Fruit fly (Drosophila melanogaster) whole organism, embryonic: ENCODE measurements around the gene yellow-e2.

Experiments used
- Antp ChIP-seq: fragments of 200-800 bp; sonication (Bioruptor generic); optimal IDR thresholded peaks from 3 replicates; lab custom pipeline; 2016; ENCODE audit warnings: missing biosample characterization, missing genetic modification characterization
- CG10654 ChIP-seq: fragments of 200-800 bp; sonication (Bioruptor generic); optimal IDR thresholded peaks from 2 replicates; lab custom pipeline; 2016; ENCODE audit warnings: missing biosample characterization, missing genetic modification characterization
- CG12219 ChIP-seq: fragments of 200-800 bp; sonication (Bioruptor generic); optimal IDR thresholded peaks from 3 replicates; lab custom pipeline; 2018; ENCODE audit warnings: missing biosample characterization, mild to moderate bottlenecking, missing genetic modification characterization
- CG14710 ChIP-seq: fragments of 200-800 bp; sonication (Bioruptor generic); optimal IDR thresholded peaks from 3 replicates; lab custom pipeline; 2019; ENCODE audit warnings: missing biosample characterization, mild to moderate bottlenecking, missing genetic modification characterization, moderate library complexity
- CG16863 ChIP-seq: fragments of 200-800 bp; sonication (Bioruptor generic); optimal IDR thresholded peaks from 3 replicates; lab custom pipeline; 2016; ENCODE audit warnings: missing biosample characterization, missing genetic modification characterization
- CG17359 ChIP-seq: fragments of 200-800 bp; sonication (Bioruptor generic); optimal IDR thresholded peaks from 3 replicates; lab custom pipeline; 2018; ENCODE audit warnings: missing biosample characterization, mild to moderate bottlenecking, missing genetic modification characterization, moderate library complexity
- CG2678 ChIP-seq: fragments of 200-800 bp; sonication (Bioruptor generic); optimal IDR thresholded peaks from 3 replicates; lab custom pipeline; 2019; ENCODE audit warnings: missing biosample characterization, mild to moderate bottlenecking, missing genetic modification characterization, moderate library complexity
- CG30431 ChIP-seq: fragments of 200-800 bp; sonication (Bioruptor generic); optimal IDR thresholded peaks from 2 replicates; lab custom pipeline; 2017; ENCODE audit warnings: missing biosample characterization, missing genetic modification characterization
- CG31365 ChIP-seq: fragments of 200-800 bp; sonication (Bioruptor generic); optimal IDR thresholded peaks from 2 replicates; lab custom pipeline; 2018; ENCODE audit warnings: missing biosample characterization, mild to moderate bottlenecking, missing genetic modification characterization
- CG32532 ChIP-seq: fragments of 200-800 bp; sonication (Bioruptor generic); IDR thresholded peaks from 2 replicates; pipeline ENCODE4 v1.3.6; 2022; ENCODE audit warnings: missing biosample characterization, missing genetic modification characterization
- CG33557 ChIP-seq: fragments of 200-800 bp; sonication (Bioruptor generic); optimal IDR thresholded peaks from 2 replicates; lab custom pipeline; 2019; ENCODE audit warnings: missing biosample characterization, mild to moderate bottlenecking, missing genetic modification characterization, moderate library complexity
- CG3407 ChIP-seq: fragments of 200-800 bp; sonication (Bioruptor generic); optimal IDR thresholded peaks from 2 replicates; lab custom pipeline; 2018; ENCODE audit warnings: missing biosample characterization, mild to moderate bottlenecking, missing genetic modification characterization
- CG5953 ChIP-seq: fragments of 200-800 bp; sonication (Bioruptor generic); IDR thresholded peaks from 2 replicates; pipeline ENCODE4 v1.3.6; 2022; ENCODE audit warnings: missing biosample characterization, missing genetic modification characterization
- CG6689 ChIP-seq: fragments of 200-800 bp; sonication (Bioruptor generic); IDR thresholded peaks from 2 replicates; pipeline ENCODE4 v1.3.6; 2022; ENCODE audit warnings: missing biosample characterization, missing genetic modification characterization
- CG6791 ChIP-seq: fragments of 200-800 bp; sonication (Bioruptor generic); IDR thresholded peaks from 3 replicates; pipeline ENCODE4 v1.3.6; 2022; ENCODE audit warnings: missing biosample characterization, missing genetic modification characterization; ENCODE audit not compliant: partially characterized antibody
- CG9215 ChIP-seq: fragments of 200-800 bp; sonication (Bioruptor generic); IDR thresholded peaks from 2 replicates; pipeline ENCODE4 v1.3.6; 2022; ENCODE audit warnings: missing biosample characterization, missing genetic modification characterization
- CoRest ChIP-seq: fragments of 200-800 bp; sonication (Bioruptor generic); optimal IDR thresholded peaks from 3 replicates; lab custom pipeline; 2018; ENCODE audit warnings: missing biosample characterization, mild to moderate bottlenecking, missing genetic modification characterization, moderate library complexity
- D19A ChIP-seq: fragments of 200-800 bp; optimal IDR thresholded peaks from 3 replicates; lab custom pipeline; 2019; ENCODE audit warnings: missing biosample characterization, mild to moderate bottlenecking, missing genetic modification characterization, moderate library complexity
- Ets97D ChIP-seq: fragments of 200-800 bp; sonication (Bioruptor generic); optimal IDR thresholded peaks from 3 replicates; lab custom pipeline; 2016; ENCODE audit warnings: missing biosample characterization, missing genetic modification characterization
- HmgD ChIP-seq: fragments of 200-800 bp; sonication (Bioruptor generic); optimal IDR thresholded peaks from 3 replicates; lab custom pipeline; 2016; ENCODE audit warnings: missing biosample characterization, missing genetic modification characterization
- MESR4 ChIP-seq: fragments of 200-800 bp; sonication (Bioruptor generic); optimal IDR thresholded peaks from 2 replicates; lab custom pipeline; 2018; ENCODE audit warnings: missing biosample characterization, mild to moderate bottlenecking, missing genetic modification characterization, moderate library complexity
- NfI ChIP-seq: fragments of 200-800 bp; sonication (Bioruptor generic); optimal IDR thresholded peaks from 3 replicates; lab custom pipeline; 2018; ENCODE audit warnings: missing biosample characterization, mild to moderate bottlenecking, missing genetic modification characterization, moderate library complexity
- PHDP ChIP-seq: fragments of 200-800 bp; sonication (Bioruptor generic); optimal IDR thresholded peaks from 3 replicates; lab custom pipeline; 2018; ENCODE audit warnings: missing biosample characterization, mild to moderate bottlenecking, missing genetic modification characterization, moderate library complexity
- Poxn ChIP-seq: fragments of 200-800 bp; sonication (Bioruptor generic); IDR thresholded peaks from 2 replicates; pipeline ENCODE4 v1.3.6; 2022; ENCODE audit warnings: missing biosample characterization, missing genetic modification characterization
- Sox100B ChIP-seq: fragments of 200-800 bp; sonication (Bioruptor generic); optimal IDR thresholded peaks from 3 replicates; lab custom pipeline; 2018; ENCODE audit warnings: missing biosample characterization, mild to moderate bottlenecking, missing genetic modification characterization
- Sry-β ChIP-seq: fragments of 200-800 bp; sonication (Bioruptor generic); optimal IDR thresholded peaks from 2 replicates; lab custom pipeline; 2018; ENCODE audit warnings: missing biosample characterization, mild to moderate bottlenecking, missing genetic modification characterization, moderate library complexity
- Xrp1 ChIP-seq: fragments of 200-800 bp; sonication (Bioruptor generic); IDR thresholded peaks from 2 replicates; pipeline ENCODE4 v1.3.6; 2022; ENCODE audit warnings: missing biosample characterization, missing genetic modification characterization
- al ChIP-seq: fragments of 200-800 bp; sonication (Bioruptor generic); IDR thresholded peaks from 2 replicates; pipeline ENCODE4 v1.3.6; 2022; ENCODE audit warnings: missing biosample characterization, missing genetic modification characterization
- bcd ChIP-seq: fragments of 200-800 bp; sonication (Bioruptor generic); optimal IDR thresholded peaks from 2 replicates; lab custom pipeline; 2017; ENCODE audit warnings: missing biosample characterization, mild to moderate bottlenecking, missing genetic modification characterization
- bigmax ChIP-seq: fragments of 200-800 bp; sonication (Bioruptor generic); optimal IDR thresholded peaks from 2 replicates; lab custom pipeline; 2018; ENCODE audit warnings: missing biosample characterization, mild to moderate bottlenecking, missing genetic modification characterization
- caup ChIP-seq: fragments of 200-800 bp; sonication (Bioruptor generic); optimal IDR thresholded peaks from 3 replicates; lab custom pipeline; 2017; ENCODE audit warnings: missing biosample characterization, mild to moderate bottlenecking, missing genetic modification characterization, moderate library complexity; ENCODE audit not compliant: severe bottlenecking
- cg ChIP-seq: fragments of 200-800 bp; sonication (Bioruptor generic); optimal IDR thresholded peaks from 3 replicates; lab custom pipeline; 2019; ENCODE audit warnings: missing biosample characterization, mild to moderate bottlenecking, missing genetic modification characterization, moderate library complexity
- ci ChIP-seq: fragments of 200-800 bp; sonication (Bioruptor generic); IDR thresholded peaks from 3 replicates; pipeline ENCODE4 v1.3.6; 2022; ENCODE audit warnings: missing biosample characterization, missing genetic modification characterization
- gt ChIP-seq: fragments of 200-800 bp; sonication (Bioruptor generic); IDR thresholded peaks from 2 replicates; pipeline ENCODE4 v1.3.6; 2022; ENCODE audit warnings: missing biosample characterization, missing genetic modification characterization
- h ChIP-seq: fragments of >200 bp; optimal IDR thresholded peaks from 2 replicates; lab custom pipeline; 2017
- lola ChIP-seq, 3 experiments: fragments of >200 bp in 2 of 3; fragments of 200-800 bp in 1 of 3; sonication (Bioruptor generic) in 1 of 3; optimal IDR thresholded peaks; 2 replicates each; lab custom pipeline; 2017 to 2019; ENCODE audit warnings: missing biosample characterization in 3 of 3, missing genetic modification characterization in 3 of 3, mild to moderate bottlenecking in 1 of 3, moderate library complexity in 1 of 3
- nau ChIP-seq: fragments of 200-800 bp; sonication (Bioruptor generic); optimal IDR thresholded peaks from 3 replicates; lab custom pipeline; 2017; ENCODE audit warnings: missing biosample characterization, mild to moderate bottlenecking, missing genetic modification characterization, missing genetic modification reagents
- pan ChIP-seq, 4 experiments: fragments of >200 bp in 3 of 4; fragments of 200-800 bp in 1 of 4; sonication (Bioruptor generic) in 1 of 4; optimal IDR thresholded peaks in 3 of 4; IDR thresholded peaks in 1 of 4; 2 replicates each; pipeline versions ENCODE4 v1.3.6 to Lab custom; 2017 to 2022; ENCODE audit warnings: missing biosample characterization in 2 of 4, missing genetic modification characterization in 2 of 4, mixed read lengths in 1 of 4
- phol ChIP-seq: fragments of 200-800 bp; sonication (Bioruptor generic); optimal IDR thresholded peaks from 3 replicates; lab custom pipeline; 2018; ENCODE audit warnings: missing biosample characterization, mild to moderate bottlenecking, missing genetic modification characterization, moderate library complexity
- prd ChIP-seq, 3 experiments: fragments of >200 bp in 2 of 3; fragments of 200-800 bp in 1 of 3; sonication (Bioruptor generic) in 1 of 3; optimal IDR thresholded peaks in 2 of 3; IDR thresholded peaks in 1 of 3; 2 replicates in 2 of 3; 3 replicates in 1 of 3; pipeline versions ENCODE4 v1.3.6 to Lab custom; 2017 to 2022; ENCODE audit warnings: missing biosample characterization in 1 of 3, missing genetic modification characterization in 1 of 3
- sc ChIP-seq, 3 experiments: fragments of >200 bp in 2 of 3; fragments of 200-800 bp in 1 of 3; sonication (Bioruptor generic) in 1 of 3; optimal IDR thresholded peaks; 2 replicates in 2 of 3; 3 replicates in 1 of 3; lab custom pipeline; 2017; ENCODE audit warnings: mild to moderate bottlenecking in 1 of 3, missing biosample characterization in 1 of 3, missing genetic modification characterization in 1 of 3, missing genetic modification reagents in 1 of 3
- sens-2 ChIP-seq: fragments of 200-800 bp; sonication (Bioruptor generic); IDR thresholded peaks from 2 replicates; pipeline ENCODE4 v1.3.6; 2022; ENCODE audit warnings: missing biosample characterization, missing genetic modification characterization
- stwl ChIP-seq: fragments of 200-800 bp; sonication (Bioruptor generic); optimal IDR thresholded peaks from 3 replicates; lab custom pipeline; 2018; ENCODE audit warnings: missing biosample characterization, mild to moderate bottlenecking, missing genetic modification characterization, moderate library complexity
- trem ChIP-seq: fragments of 200-800 bp; optimal IDR thresholded peaks from 3 replicates; lab custom pipeline; 2019; ENCODE audit warnings: missing biosample characterization, mild to moderate bottlenecking, missing genetic modification characterization, moderate library complexity
- tup ChIP-seq: fragments of 200-800 bp; sonication (Bioruptor generic); optimal IDR thresholded peaks from 2 replicates; lab custom pipeline; 2016; ENCODE audit warnings: missing biosample characterization, mild to moderate bottlenecking, missing genetic modification characterization, moderate library complexity
- unpg ChIP-seq: fragments of 200-800 bp; sonication (Bioruptor generic); optimal IDR thresholded peaks from 3 replicates; lab custom pipeline; 2018; ENCODE audit warnings: missing biosample characterization, mild to moderate bottlenecking, missing genetic modification characterization, moderate library complexity
- vfl ChIP-seq: fragments of 200-800 bp; sonication (Bioruptor generic); optimal IDR thresholded peaks from 2 replicates; lab custom pipeline; 2016; ENCODE audit warnings: missing biosample characterization, missing genetic modification characterization
- zen ChIP-seq: fragments of 200-800 bp; sonication (Bioruptor generic); optimal IDR thresholded peaks from 3 replicates; lab custom pipeline; 2018; ENCODE audit warnings: missing biosample characterization, mild to moderate bottlenecking, missing genetic modification characterization, moderate library complexity

Gene yellow-e2

DNA sequence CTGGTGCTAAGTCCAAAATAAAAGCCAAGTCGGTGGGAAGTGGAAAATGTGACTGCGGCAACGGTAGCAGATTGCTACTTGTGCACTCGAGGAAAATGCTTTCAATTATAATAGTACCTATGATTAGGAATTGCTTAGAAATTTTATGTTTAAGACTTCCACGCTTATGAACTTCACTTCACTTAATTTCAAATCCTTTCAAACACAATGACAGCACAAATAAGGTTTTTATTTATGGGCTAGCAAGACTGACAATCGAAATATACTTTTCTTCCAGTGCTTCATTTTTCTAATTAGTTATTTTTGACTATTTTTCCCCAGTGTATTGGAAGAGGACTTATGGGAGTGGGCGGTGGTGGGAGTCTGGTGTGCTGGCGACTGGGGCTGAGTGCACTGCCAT, 41.6 kb upstream of the yellow-e2 start (continued):
- TF ChIP-seq CG12219 (GFP tag; lab: Kevin White, UChicago) (peak; percentile 10), gt (GFP tag; lab: Robert Waterston, UW) (no peak), D19A (tag; lab: Kevin White, UChicago) (peak; percentile 58), trem (tag; lab: Kevin White, UChicago) (peak; percentile 29), Sry-β (GFP tag; lab: Kevin White, UChicago) (no peak), pan (optimal IDR thresholded peaks at IDR 0.05; lab: Kevin White, UChicago) (no peak), pan (GFP tag; optimal IDR thresholded peaks at IDR 0.05 in 1 of 2, IDR thresholded peaks at IDR 0.05 in 1 of 2) (no peak), lola (GFP tag; optimal IDR thresholded peaks at IDR 0.05; lab: Kevin White, UChicago) (peak in 1 of 3 experiments; percentile 71), nau (GFP tag; lab: Kevin White, UChicago) (peak; percentile 6), h (lab: Kevin White, UChicago) (no peak), Poxn (GFP tag; lab: Robert Waterston, UW) (no peak), phol (peak; percentile 73), HmgD (GFP tag; lab: Kevin White, UChicago) (no peak), bigmax (no peak), CG6791 (GFP tag; lab: Robert Waterston, UW) (no peak), Sox100B (GFP tag; lab: Kevin White, UChicago) (peak; percentile 35), CoRest (peak; percentile 49), stwl (tag; lab: Kevin White, UChicago) (no peak), MESR4 (GFP tag; lab: Kevin White, UChicago) (no peak), CG6689 (peak; percentile 56), zen (tag; lab: Kevin White, UChicago) (no peak), CG3407 (GFP tag; lab: Kevin White, UChicago) (peak; percentile 35), tup (no peak), vfl (GFP tag; lab: Kevin White, UChicago) (no peak), prd (optimal IDR thresholded peaks at IDR 0.05; lab: Kevin White, UChicago) (no peak), prd (GFP tag; IDR thresholded peaks at IDR 0.05; lab: Robert Waterston, UW) (peak; percentile 43; the same call in 1 of the 3 replicates), CG32532 (GFP tag; lab: Robert Waterston, UW) (no peak), CG14710 (tag; lab: Kevin White, UChicago) (peak; percentile 62), CG2678 (tag; lab: Kevin White, UChicago) (peak; percentile 65), unpg (GFP tag; lab: Kevin White, UChicago) (peak; percentile 53), Ets97D (GFP tag; lab: Kevin White, UChicago) (no peak), CG10654 (GFP tag; lab: Kevin White, UChicago) (no peak), CG31365 (tag; lab: Kevin White, UChicago) (no peak), ci (GFP tag; lab: Robert Waterston, UW) (0 out of 3 replicates have a peak, but pooled peaks have one; percentile 36), sens-2 (GFP tag; lab: Robert Waterston, UW) (no peak), CG33557 (peak; percentile 7), caup (GFP tag; lab: Kevin White, UChicago) (no peak), sc (optimal IDR thresholded peaks at IDR 0.05; lab: Kevin White, UChicago) (no peak), sc (GFP tag; optimal IDR thresholded peaks at IDR 0.05; lab: Kevin White, UChicago) (peak; percentile 41), Antp (GFP tag; lab: Kevin White, UChicago) (no peak), CG9215 (GFP tag; lab: Robert Waterston, UW) (no peak), CG17359 (peak; percentile 46), al (no peak), PHDP (peak; percentile 32), NfI (GFP tag; lab: Kevin White, UChicago) (peak; percentile 9), cg (no peak), Xrp1 (GFP tag; lab: Robert Waterston, UW) (0 out of 2 replicates have a peak, but pooled peaks have one; percentile 47), CG5953 (0 out of 2 replicates have a peak, but pooled peaks have one; percentile 35), CG30431 (GFP tag; lab: Kevin White, UChicago) (peak; percentile 8), bcd (GFP tag; lab: Kevin White, UChicago) (peak; percentile 15), CG16863 (GFP tag; lab: Kevin White, UChicago) (peak; percentile 38)
